Fruit fly (Drosophila melanogaster) whole organism, adult: Measurements from ENCODE around the gene RhoGEF3.

Experiments used
- CG1620 ChIP-seq: fragments of 200-800 bp; sonication (Bioruptor generic); optimal IDR thresholded peaks from 2 replicates; lab custom pipeline; 2016; ENCODE audit warnings: missing biosample characterization, missing genetic modification characterization
- Mnt ChIP-seq: fragments of 200-800 bp; sonication (Bioruptor generic); optimal IDR thresholded peaks from 2 replicates; lab custom pipeline; 2016; ENCODE audit warnings: missing biosample characterization, mild to moderate bottlenecking, missing genetic modification characterization

DNA sequence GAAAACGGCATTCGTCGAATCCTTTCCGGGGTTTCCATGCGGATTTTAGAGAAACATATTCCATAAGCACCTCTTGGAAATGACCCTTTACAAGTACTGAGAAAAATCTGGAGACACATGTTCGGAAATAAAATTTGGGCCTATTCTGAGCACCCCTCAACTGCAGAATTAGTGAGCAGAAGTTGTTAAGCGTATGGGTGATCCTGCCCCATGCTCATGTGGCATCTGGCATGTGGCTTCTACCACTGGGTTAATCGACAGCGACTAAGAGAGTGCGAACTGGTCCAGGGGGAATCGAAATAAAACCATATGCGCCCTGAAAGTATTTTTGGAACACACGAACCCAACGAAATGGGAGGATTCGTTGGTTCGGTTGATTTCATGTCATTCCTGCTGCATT lies 43.6 kb downstream of the RhoGEF3 start:
- TF ChIP-seq CG1620 (GFP tag; lab: Kevin White, UChicago) (no peak), Mnt (no peak)
